Worm (Caenorhabditis elegans) whole organism, L4/young adult: Measurements from ENCODE around the gene Y71H2B.2.

Experiments
- W03F9.2 ChIP-seq: fragments of 150-350 bp; optimal IDR thresholded peaks from 2 replicates; lab custom pipeline; 2014; ENCODE audit warnings: missing biosample characterization, missing genetic modification characterization
- him-1 ChIP-seq: sonication (generic microtip); optimal IDR thresholded peaks from 2 replicates; lab custom pipeline; 2016; ENCODE audit warnings: missing genotype, missing genetic modification reagents, missing genetic modification characterization, missing compliant biosample characterization

DNA sequence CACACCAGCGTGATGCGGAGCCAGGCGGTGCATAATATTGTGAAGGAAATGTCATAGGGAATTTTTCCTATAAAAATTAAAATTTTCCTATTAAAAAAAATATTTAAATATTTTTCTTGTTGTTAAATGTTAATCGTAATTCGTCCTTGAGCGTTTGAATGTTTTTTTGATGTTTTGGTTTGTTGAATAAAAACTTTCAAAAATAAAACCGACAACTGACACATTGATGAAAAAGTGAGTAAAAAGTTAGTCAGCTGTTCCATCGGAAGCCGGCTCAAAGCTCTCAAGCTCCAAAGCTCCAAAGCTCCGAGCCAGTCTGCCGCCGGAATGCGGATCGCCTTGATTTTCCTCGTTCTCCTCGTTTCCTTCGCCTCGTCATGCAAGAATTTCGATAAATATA, 4.3 kb upstream of the Y71H2B.2 start, which contains the start of gene Y71H2B.4:
- TF ChIP-seq W03F9.2 (no peak), him-1 (tag; lab: Kevin White, UChicago) (no peak)
